Fruit fly (Drosophila melanogaster): ENCODE measurements around the gene CG8379.

Gene CG8379

DNA sequence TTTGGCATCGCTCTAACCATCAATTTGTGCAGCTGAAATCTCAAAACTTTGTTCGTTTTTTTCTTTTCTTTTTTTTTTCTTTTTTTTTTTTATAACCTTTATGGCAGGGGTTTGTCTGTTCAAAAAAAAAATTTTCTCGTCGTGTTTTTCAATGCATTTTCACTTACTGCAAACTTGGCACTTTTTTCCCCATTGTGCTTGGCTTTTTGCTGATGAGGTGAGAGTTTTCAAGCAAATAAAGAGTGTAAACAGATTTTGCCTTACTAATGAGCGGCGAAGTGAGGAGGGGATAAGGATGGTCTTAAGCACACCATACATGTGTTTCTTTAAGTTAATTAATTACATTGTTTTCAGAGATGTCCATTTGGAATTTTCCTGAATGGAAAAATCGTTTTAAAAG lies 32.0 kb downstream of the CG8379 start:
- TF ChIP-seq CG17801 (GFP tag; optimal IDR thresholded peaks at IDR 0.05; ENCODE audit: partially characterized antibody), result no peak

dm6 chr3R:8857496-8858255 lies 33.5 kb downstream of the CG8379 start:
- TF ChIP-seq CG17801 (GFP tag; optimal IDR thresholded peaks at IDR 0.05; ENCODE audit: partially characterized antibody), result no peak

- no peak for TF ChIP-seq CG17801 (GFP tag; optimal IDR thresholded peaks at IDR 0.05; ENCODE audit: partially characterized antibody)
These were observed 35.1 kb downstream of the CG8379 start for dm6 chr3R:8859264-8859663.

dm6 chr3R:8860126-8861059 lies 36.2 kb downstream of the CG8379 start:
- no peak for TF ChIP-seq CG17801 (GFP tag; optimal IDR thresholded peaks at IDR 0.05; ENCODE audit: partially characterized antibody)

dm6 chr3R:8861671-8862070 lies 37.5 kb downstream of the CG8379 start:
- no peak for TF ChIP-seq CG17801 (GFP tag; optimal IDR thresholded peaks at IDR 0.05; ENCODE audit: partially characterized antibody)

DNA sequence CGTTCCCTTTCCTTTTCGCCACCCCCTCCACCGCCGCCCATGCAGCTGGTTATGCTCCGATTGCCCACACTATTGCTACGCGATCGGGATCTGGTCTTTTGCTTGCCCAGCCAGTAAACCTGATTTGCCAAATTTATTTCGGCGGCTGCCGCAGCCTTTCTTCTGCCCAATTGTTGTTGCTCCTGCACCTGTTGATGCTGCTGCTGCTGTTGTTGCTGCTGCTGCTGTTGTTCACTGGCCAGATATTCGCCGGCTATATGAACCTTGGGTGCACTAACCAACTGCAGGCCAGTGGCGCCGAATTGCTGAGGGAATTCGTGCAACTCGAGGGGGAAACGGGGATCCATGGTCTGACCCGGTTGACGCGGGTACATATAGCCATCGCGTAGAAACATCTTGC lies 38.0 kb downstream of the CG8379 start:
- no peak for TF ChIP-seq CG17801 (GFP tag; optimal IDR thresholded peaks at IDR 0.05; ENCODE audit: partially characterized antibody)

DNA sequence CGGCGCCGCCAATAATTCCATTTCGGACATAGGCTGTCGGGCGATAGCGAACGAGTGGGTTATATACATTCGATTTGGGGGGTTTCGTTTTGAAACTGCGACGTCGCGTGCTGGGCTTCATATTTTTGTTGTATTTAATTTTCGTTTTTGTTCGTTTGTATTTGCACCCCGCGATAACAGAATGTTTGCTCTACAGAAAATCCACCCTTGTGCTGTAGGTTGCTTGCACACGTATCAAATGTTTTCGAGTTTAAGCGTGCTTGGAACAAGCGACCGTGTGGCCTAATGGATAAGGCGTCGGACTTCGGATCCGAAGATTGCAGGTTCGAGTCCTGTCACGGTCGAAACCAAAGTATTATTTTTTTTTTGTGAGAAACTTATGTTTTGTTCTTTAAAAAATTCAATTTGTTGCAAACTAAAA lies 38.5 kb downstream of the CG8379 start:
- no peak for TF ChIP-seq CG17801 (GFP tag; optimal IDR thresholded peaks at IDR 0.05; ENCODE audit: partially characterized antibody)

- TF ChIP-seq CG17801 (GFP tag; optimal IDR thresholded peaks at IDR 0.05; ENCODE audit: partially characterized antibody), result peak; percentile 29
These were observed 39.1 kb downstream of the CG8379 start for dm6 chr3R:8863094-8863865.

DNA sequence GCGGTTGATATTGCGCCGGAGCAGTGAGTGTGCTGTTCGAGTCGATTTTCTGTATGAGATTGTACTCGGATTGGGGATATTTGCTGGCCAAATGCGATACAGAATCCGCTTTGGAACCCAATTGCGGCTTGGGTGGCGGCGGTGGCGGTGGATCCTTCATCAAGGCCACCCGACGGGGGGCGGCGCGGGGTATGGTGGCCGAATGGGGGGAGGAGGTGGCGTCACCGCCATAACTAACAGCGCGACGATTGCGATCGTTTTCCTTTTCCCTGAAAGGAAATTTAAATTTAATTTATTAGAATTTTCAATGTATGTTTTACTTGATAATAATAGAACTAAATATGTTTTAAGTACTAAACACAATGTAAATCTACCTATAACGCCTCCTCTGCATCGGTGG lies 40.8 kb downstream of the CG8379 start:
- no peak for TF ChIP-seq CG17801 (GFP tag; optimal IDR thresholded peaks at IDR 0.05; ENCODE audit: partially characterized antibody)

dm6 chr3R:8867325-8868104 lies 43.3 kb downstream of the CG8379 start:
- no peak for TF ChIP-seq CG17801 (GFP tag; optimal IDR thresholded peaks at IDR 0.05; ENCODE audit: partially characterized antibody)

dm6 chr3R:8875754-8876153 lies 51.5 kb downstream of the CG8379 start:
- no peak for TF ChIP-seq CG17801 (GFP tag; optimal IDR thresholded peaks at IDR 0.05; ENCODE audit: partially characterized antibody)
